Worm (Caenorhabditis elegans) whole organism, young adult: ENCODE measurements around the gene rpt-6.
"Not testable (repeated sequence)": the region's sequence is repeated elsewhere in the genome, so short reads cannot be mapped to it uniquely, and the experiment has no call there.

Source experiments
- madf-10 ChIP-seq: sonication (generic microtip); optimal IDR thresholded peaks from 2 replicates; lab custom pipeline; 2016; ENCODE audit warnings: mild to moderate bottlenecking, missing genetic modification characterization, missing compliant biosample characterization
- nfya-1 ChIP-seq: sonication (generic microtip); optimal IDR thresholded peaks from 2 replicates; lab custom pipeline; 2017; ENCODE audit warnings: antibody characterized with exemption, missing compliant biosample characterization, missing genetic modification characterization, borderline replicate concordance; ENCODE audit not compliant: insufficient read depth

DNA sequence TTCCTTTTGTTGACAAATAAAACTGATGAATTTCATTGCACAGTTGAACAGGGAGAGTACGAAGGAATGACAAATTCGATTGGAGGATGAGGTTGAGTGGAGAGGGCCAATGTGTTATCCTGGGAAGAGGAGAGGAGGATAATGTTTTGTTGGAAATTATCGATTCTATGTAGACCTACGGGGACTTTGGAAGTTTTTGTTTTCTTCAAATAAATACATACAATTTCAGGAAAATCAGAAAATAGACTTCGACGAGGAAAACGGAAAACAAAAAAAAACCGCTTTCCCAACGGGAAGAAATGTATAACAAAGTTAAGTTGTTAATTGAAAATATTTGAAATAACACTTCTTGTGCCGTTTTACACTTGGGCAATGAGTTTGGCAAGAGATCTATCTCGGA, 13.5 kb downstream of the rpt-6 start, which contains the start of gene Y49E10.4:
- TF ChIP-seq nfya-1, madf-10 (tag; lab: Kevin White, UChicago): not testable (repeated sequence)
